Worm (Caenorhabditis elegans): Measurements from ENCODE around the gene B0035.13.

DNA sequence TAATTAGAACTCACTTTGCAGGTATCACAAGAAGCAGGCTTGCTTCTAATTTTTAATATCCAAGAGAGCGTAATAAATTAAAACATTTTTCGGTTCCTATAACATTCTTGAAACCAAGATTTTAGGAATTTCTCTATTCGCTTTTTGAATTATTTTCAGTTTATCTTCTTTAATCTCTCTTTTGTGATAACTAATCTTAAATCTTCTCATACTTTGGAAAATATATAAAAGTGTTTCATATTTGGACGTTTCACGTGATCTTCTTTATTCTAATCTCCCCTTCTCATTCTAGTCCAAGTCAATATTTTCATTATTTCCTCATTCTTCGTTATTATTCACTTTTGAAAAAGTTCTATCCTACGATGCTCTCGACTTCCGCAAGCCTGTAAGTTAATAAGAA, 45.0 kb downstream of the B0035.13 start, which contains the start of gene F54D1.1:
- TF ChIP-seq unc-39 (tag; optimal IDR thresholded peaks at IDR 0.05) (no peak), mep-1 (tag; optimal IDR thresholded peaks at IDR 0.05) (no peak), lsy-2 (tag; optimal IDR thresholded peaks at IDR 0.05) (no peak), ztf-11 (tag; optimal IDR thresholded peaks at IDR 0.05) (no peak), pqm-1 (tag; optimal IDR thresholded peaks at IDR 0.05) (no peak), unc-130 (GFP tag; optimal IDR thresholded peaks at IDR 0.05) (no peak), lin-39 (tag; optimal IDR thresholded peaks at IDR 0.05) (no peak), ceh-82 (tag; optimal IDR thresholded peaks at IDR 0.05) (no peak), daf-19 (GFP tag; conservative IDR thresholded peaks at IDR 0.05) (no peak), ama-1 (optimal IDR thresholded peaks at IDR 0.05) (no peak), fos-1 (tag; optimal IDR thresholded peaks at IDR 0.05) (no peak), ces-1 (GFP tag; optimal IDR thresholded peaks at IDR 0.05) (no peak)

Measured in whole organism, L4 larva.